Fruit fly (Drosophila melanogaster): Measurements from ENCODE around the gene CG32694.

dm6 chrX:10029730-10030129 is 40.2 kb downstream of the CG32694 start:
- TF ChIP-seq h (optimal IDR thresholded peaks at IDR 0.05): no peak
- no peak for TF ChIP-seq ttk (optimal IDR thresholded peaks at IDR 0.05)
- TF ChIP-seq Myc (optimal IDR thresholded peaks at IDR 0.05): no peak
- no peak for TF ChIP-seq psq (optimal IDR thresholded peaks at IDR 0.05)
